Worm (Caenorhabditis elegans) whole organism, early embryonic: ENCODE results near the gene osgn-1.

Experiments
- B0310.2 ChIP-seq: sonication (generic microtip); optimal IDR thresholded peaks from 2 replicates; lab custom pipeline; 2016; ENCODE audit warnings: mild to moderate bottlenecking, missing genetic modification characterization, missing compliant biosample characterization
- F13C5.2 ChIP-seq: sonication (generic microtip); optimal IDR thresholded peaks from 2 replicates; lab custom pipeline; 2017; ENCODE audit warnings: mild to moderate bottlenecking, missing genetic modification characterization, inconsistent platforms, missing compliant biosample characterization
- aly-1 ChIP-seq: sonication (generic microtip); optimal IDR thresholded peaks from 2 replicates; lab custom pipeline; 2016; ENCODE audit warnings: missing genetic modification characterization, missing compliant biosample characterization
- ama-1 ChIP-seq: fragments of 150-350 bp; optimal IDR thresholded peaks from 2 replicates; lab custom pipeline; 2014
- ceh-13 ChIP-seq: fragments of 200-800 bp; sonication (Bioruptor generic); optimal IDR thresholded peaks from 2 replicates; lab custom pipeline; 2018; ENCODE audit warnings: mild to moderate bottlenecking, missing genetic modification characterization, missing compliant biosample characterization
- flt-1 ChIP-seq: fragments of 200-800 bp; sonication (Bioruptor generic); IDR thresholded peaks from 2 replicates; pipeline ENCODE4 v1.3.6; 2022; ENCODE audit warnings: missing genetic modification characterization, missing compliant biosample characterization
- hmbx-1 ChIP-seq: sonication (generic microtip); optimal IDR thresholded peaks from 2 replicates; lab custom pipeline; 2016; ENCODE audit warnings: mild to moderate bottlenecking, missing genetic modification characterization, missing compliant biosample characterization
- hmg-4 ChIP-seq: fragments of 200-800 bp; sonication (Bioruptor generic); optimal IDR thresholded peaks from 2 replicates; lab custom pipeline; 2018; ENCODE audit warnings: mild to moderate bottlenecking, missing genetic modification characterization, missing compliant biosample characterization
- hnd-1 ChIP-seq: sonication (generic microtip); optimal IDR thresholded peaks from 2 replicates; lab custom pipeline; 2016; ENCODE audit warnings: missing genetic modification characterization, missing compliant biosample characterization
- pes-1 ChIP-seq: fragments of 200-800 bp; sonication (Bioruptor generic); IDR thresholded peaks from 2 replicates; pipeline ENCODE4 v1.3.6; 2022; ENCODE audit warnings: missing genetic modification reagents, missing genetic modification characterization, missing compliant biosample characterization
- sea-1 ChIP-seq: fragments of 200-800 bp; sonication (Bioruptor generic); conservative IDR thresholded peaks from 2 replicates; pipeline ENCODE4 v1.3.6; 2022; ENCODE audit warnings: missing genetic modification characterization, missing compliant biosample characterization
- tbx-37 ChIP-seq: fragments of 200-800 bp; sonication (Bioruptor generic); conservative IDR thresholded peaks from 2 replicates; pipeline ENCODE4 v1.3.6; 2022; ENCODE audit warnings: missing genetic modification reagents, missing genetic modification characterization, missing compliant biosample characterization
- tra-4 ChIP-seq: sonication (generic microtip); optimal IDR thresholded peaks from 2 replicates; lab custom pipeline; 2017; ENCODE audit warnings: missing genetic modification characterization, missing compliant biosample characterization

- no peak for TF ChIP-seq hmg-4 (GFP tag; lab: Kevin White, UChicago)
- TF ChIP-seq ama-1 (lab: Kevin White, UChicago), result no peak
- TF ChIP-seq ceh-13 (GFP tag; lab: Kevin White, UChicago), result no peak
- no peak for TF ChIP-seq flt-1
- TF ChIP-seq sea-1 (GFP tag; lab: Robert Waterston, UW), result no peak
- TF ChIP-seq tra-4 (tag; lab: Kevin White, UChicago), result no peak
- TF ChIP-seq pes-1 (GFP tag; lab: Robert Waterston, UW), result no peak
- no peak for TF ChIP-seq B0310.2 (tag; lab: Kevin White, UChicago)
- TF ChIP-seq hmbx-1 (tag; lab: Kevin White, UChicago), result no peak
- no peak for TF ChIP-seq aly-1 (tag; lab: Kevin White, UChicago)
- TF ChIP-seq hnd-1 (tag; lab: Kevin White, UChicago), result no peak
- no peak for TF ChIP-seq F13C5.2 (tag; lab: Kevin White, UChicago)
- no peak for TF ChIP-seq tbx-37 (GFP tag; lab: Robert Waterston, UW)
Measured at ce11 chrIV:4216099-4216894, 9.1 kb downstream of the osgn-1 start.
